Fruit fly (Drosophila melanogaster) whole organism, adult: ENCODE data around the gene CG9692.

ENCODE experiments used
- CG12768 ChIP-seq: fragments of 200-800 bp; sonication (Bioruptor generic); optimal IDR thresholded peaks from 2 replicates; lab custom pipeline; 2017; ENCODE audit warnings: missing biosample characterization, missing genetic modification characterization, mild to moderate bottlenecking, moderate library complexity, missing genetic modification reagents
- CG5204 ChIP-seq: fragments of 200-800 bp; sonication (Bioruptor generic); optimal IDR thresholded peaks from 2 replicates; lab custom pipeline; 2016; ENCODE audit warnings: missing biosample characterization, missing genetic modification characterization
- CG7045 ChIP-seq: fragments of 200-800 bp; sonication (Bioruptor generic); optimal IDR thresholded peaks from 2 replicates; lab custom pipeline; 2017; ENCODE audit warnings: missing biosample characterization, mild to moderate bottlenecking, missing genetic modification characterization
- CG7101 ChIP-seq: fragments of 200-800 bp; sonication (Bioruptor generic); optimal IDR thresholded peaks from 2 replicates; lab custom pipeline; 2018; ENCODE audit warnings: missing biosample characterization, mild to moderate bottlenecking, missing genetic modification characterization, moderate library complexity
- Clk ChIP-seq: fragments of 200-800 bp; sonication (Bioruptor generic); optimal IDR thresholded peaks from 2 replicates; lab custom pipeline; 2017; ENCODE audit warnings: missing biosample characterization, missing genetic modification characterization
- Crg-1 ChIP-seq: fragments of 200-800 bp; sonication (Bioruptor generic); optimal IDR thresholded peaks from 2 replicates; lab custom pipeline; 2016; ENCODE audit warnings: missing biosample characterization, missing genetic modification characterization
- Hr96 ChIP-seq: fragments of 200-800 bp; sonication (Bioruptor generic); optimal IDR thresholded peaks from 2 replicates; lab custom pipeline; 2016; ENCODE audit warnings: missing biosample characterization, missing genetic modification characterization
- Mnt ChIP-seq: fragments of 200-800 bp; sonication (Bioruptor generic); optimal IDR thresholded peaks from 2 replicates; lab custom pipeline; 2016; ENCODE audit warnings: missing biosample characterization, mild to moderate bottlenecking, missing genetic modification characterization
- cic ChIP-seq: fragments of 200-800 bp; sonication (Bioruptor generic); optimal IDR thresholded peaks from 2 replicates; lab custom pipeline; 2017; ENCODE audit warnings: missing biosample characterization, mild to moderate bottlenecking, missing genetic modification characterization, moderate library complexity
- kay ChIP-seq: fragments of 200-800 bp; sonication (Bioruptor generic); peaks from one replicate; lab custom pipeline; 2016; ENCODE audit warnings: missing biosample characterization, missing genetic modification characterization, borderline replicate concordance
- ovo ChIP-seq: fragments of 200-800 bp; sonication (Bioruptor generic); optimal IDR thresholded peaks from 2 replicates; lab custom pipeline; 2016; ENCODE audit warnings: missing biosample characterization, missing genetic modification characterization
- toe ChIP-seq: fragments of 200-800 bp; sonication (Bioruptor generic); optimal IDR thresholded peaks from 2 replicates; lab custom pipeline; 2016; ENCODE audit warnings: missing biosample characterization, missing genetic modification characterization

dm6 chr3L:16670882-16671675 is 33.7 kb upstream of the CG9692 start:
- TF ChIP-seq toe (GFP tag; lab: Kevin White, UChicago), result no peak
- no peak for TF ChIP-seq Hr96 (GFP tag; lab: Kevin White, UChicago)
- TF ChIP-seq Mnt (GFP tag; lab: Kevin White, UChicago), result no peak
- TF ChIP-seq CG7101, result no peak
- no peak for TF ChIP-seq ovo
- no peak for TF ChIP-seq kay (GFP tag; lab: Kevin White, UChicago)
- TF ChIP-seq Crg-1 (GFP tag; lab: Kevin White, UChicago), result no peak
- TF ChIP-seq CG12768 (GFP tag; lab: Kevin White, UChicago), result no peak
- no peak for TF ChIP-seq CG7045
- TF ChIP-seq Clk (GFP tag; lab: Kevin White, UChicago), result no peak
- TF ChIP-seq cic (GFP tag; lab: Kevin White, UChicago), result no peak
- no peak for TF ChIP-seq CG5204
